Worm (Caenorhabditis elegans) whole organism, L4 larva: Measurements from ENCODE around the gene trpl-5.

Experiments used
- aly-2 ChIP-seq: sonication (generic microtip); optimal IDR thresholded peaks from 2 replicates; lab custom pipeline; 2018; ENCODE audit warnings: missing biosample characterization, missing genetic modification characterization
- attf-4 ChIP-seq: sonication (generic microtip); optimal IDR thresholded peaks from 3 replicates; lab custom pipeline; 2017; ENCODE audit warnings: missing biosample characterization, missing genetic modification characterization
- ceh-28 ChIP-seq: fragments of 150-350 bp; optimal IDR thresholded peaks from 2 replicates; lab custom pipeline; 2014; ENCODE audit warnings: missing biosample characterization, missing genetic modification reagents, missing genetic modification characterization
- egl-27 ChIP-seq: sonication (generic microtip); optimal IDR thresholded peaks from 3 replicates; lab custom pipeline; 2017; ENCODE audit warnings: missing biosample characterization, missing genetic modification reagents, missing genetic modification characterization
- hlh-30 ChIP-seq: sonication (generic microtip); optimal IDR thresholded peaks from 2 replicates; lab custom pipeline; 2017; ENCODE audit warnings: antibody characterized with exemption, mild to moderate bottlenecking, missing genetic modification characterization, missing compliant biosample characterization; ENCODE audit not compliant: insufficient read depth
- lim-7 ChIP-seq: fragments of 200-800 bp; sonication (Bioruptor generic); IDR thresholded peaks from 2 replicates; pipeline ENCODE4 v1.3.6; 2022; ENCODE audit warnings: missing genetic modification characterization, missing compliant biosample characterization
- lir-3 ChIP-seq: sonication (generic microtip); optimal IDR thresholded peaks from 2 replicates; lab custom pipeline; 2016; ENCODE audit warnings: mild to moderate bottlenecking, missing genetic modification characterization, missing compliant biosample characterization
- nhr-28 ChIP-seq: fragments of 150-350 bp; optimal IDR thresholded peaks from 2 replicates; lab custom pipeline; 2014; ENCODE audit warnings: missing biosample characterization, missing genetic modification characterization
- nhr-76 ChIP-seq: fragments of 150-350 bp; optimal IDR thresholded peaks from 2 replicates; lab custom pipeline; 2014; ENCODE audit warnings: missing biosample characterization, missing genetic modification characterization
- pha-4 ChIP-seq, 2 experiments: fragments of 150-350 bp in 1 of 2; fragments of 200-800 bp in 1 of 2; sonication (Bioruptor generic) in 1 of 2; IDR thresholded peaks in 1 of 2; optimal IDR thresholded peaks in 1 of 2; 2 replicates each; pipeline versions ENCODE4 v1.3.6 to Lab custom; 2014 to 2022; ENCODE audit warnings: missing genetic modification characterization in 2 of 2, missing genetic modification reagents in 2 of 2, missing biosample characterization in 1 of 2, missing compliant biosample characterization in 1 of 2
- spr-3 ChIP-seq: fragments of 200-800 bp; sonication (Bioruptor generic); optimal IDR thresholded peaks from 2 replicates; lab custom pipeline; 2018; ENCODE audit warnings: mild to moderate bottlenecking, missing genetic modification characterization, missing compliant biosample characterization
- unc-130 ChIP-seq: sonication (generic microtip); optimal IDR thresholded peaks from 2 replicates; lab custom pipeline; 2016; ENCODE audit warnings: missing genetic modification reagents, missing genetic modification characterization, missing compliant biosample characterization
- ztf-11 ChIP-seq: fragments of 150-350 bp; optimal IDR thresholded peaks from 2 replicates; lab custom pipeline; 2014; ENCODE audit warnings: missing biosample characterization, missing genetic modification characterization

DNA sequence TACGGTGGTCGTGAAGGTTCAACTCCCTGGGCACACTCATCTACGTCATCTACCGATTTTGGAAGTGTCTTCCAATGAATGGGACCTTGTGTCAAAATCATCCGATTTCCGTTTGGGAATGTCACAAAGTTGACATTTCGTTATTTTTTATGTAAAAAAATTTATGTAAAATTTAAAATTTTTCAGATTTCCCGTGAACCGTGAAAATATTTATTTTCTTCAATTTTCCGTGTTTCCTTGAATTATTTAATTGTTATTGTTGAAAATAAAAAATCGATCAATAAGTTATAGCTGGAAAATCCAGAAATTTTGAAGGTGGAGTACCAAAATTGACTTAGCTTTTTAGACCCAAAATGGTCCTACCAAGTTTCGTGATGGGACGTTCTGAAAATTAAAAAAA lies 45.2 kb upstream of the trpl-5 start, which contains the start of gene hpo-7:
- TF ChIP-seq nhr-28 (tag; lab: Kevin White, UChicago) (no peak), pha-4 (GFP tag; IDR thresholded peaks at IDR 0.05; lab: Robert Waterston, UW) (no peak), pha-4 (tag; optimal IDR thresholded peaks at IDR 0.05; lab: Kevin White, UChicago) (no peak), ceh-28 (tag; lab: Kevin White, UChicago) (no peak), ztf-11 (tag; lab: Kevin White, UChicago) (no peak), attf-4 (tag; lab: Kevin White, UChicago) (no peak), nhr-76 (tag; lab: Kevin White, UChicago) (no peak), hlh-30 (no peak), aly-2 (tag; lab: Kevin White, UChicago) (no peak), lir-3 (no peak), spr-3 (no peak), lim-7 (GFP tag; lab: Robert Waterston, UW) (no peak), egl-27 (tag; lab: Kevin White, UChicago) (no peak), unc-130 (GFP tag; lab: Kevin White, UChicago) (no peak)
